Worm (Caenorhabditis elegans): ENCODE data around the gene mbl-1.

Gene mbl-1

ce11 chrX:17055836-17056783, 77.7 kb downstream of the mbl-1 start:
- TF ChIP-seq blmp-1 (tag; optimal IDR thresholded peaks at IDR 0.05) (peak; percentile 21), F16B12.6 (tag; optimal IDR thresholded peaks at IDR 0.05) (no peak), elt-2 (tag; optimal IDR thresholded peaks at IDR 0.05) (peak; percentile 56), ces-1 (GFP tag; optimal IDR thresholded peaks at IDR 0.05) (no peak), nhr-237 (tag; optimal IDR thresholded peaks at IDR 0.05) (no peak), ama-1 (optimal IDR thresholded peaks at IDR 0.05) (no peak), lin-39 (tag; optimal IDR thresholded peaks at IDR 0.05) (no peak), mep-1 (tag; optimal IDR thresholded peaks at IDR 0.05) (no peak), nhr-85 (tag) (peak; percentile 78), snpc-4 (tag; optimal IDR thresholded peaks at IDR 0.05) (peak; percentile 30), mef-2 (tag; optimal IDR thresholded peaks at IDR 0.05) (no peak), nhr-71 (tag; optimal IDR thresholded peaks at IDR 0.05) (peak; percentile 20), lin-14 (GFP tag; optimal IDR thresholded peaks at IDR 0.05) (peak; percentile 41)

- peak in 1 of 6 experiments; percentile 6 for TF ChIP-seq elt-3 (tag; optimal IDR thresholded peaks at IDR 0.05)
- no peak for TF ChIP-seq elt-2 (tag; optimal IDR thresholded peaks at IDR 0.05)
- TF ChIP-seq irx-1 (tag; optimal IDR thresholded peaks at IDR 0.05) = no peak
- TF ChIP-seq xbp-1 (tag; optimal IDR thresholded peaks at IDR 0.05) = no peak
- TF ChIP-seq egl-27 (tag; optimal IDR thresholded peaks at IDR 0.05) = no peak
- peak in 1 of 2 experiments; percentile 48 for TF ChIP-seq lin-35 (GFP tag; optimal IDR thresholded peaks at IDR 0.05)
- no peak for TF ChIP-seq unc-98 (GFP tag; IDR thresholded peaks at IDR 0.05)
- TF ChIP-seq sox-4 (tag; optimal IDR thresholded peaks at IDR 0.05) = no peak
- no peak for TF ChIP-seq lir-3 (tag; optimal IDR thresholded peaks at IDR 0.05; ENCODE audit: poor library complexity)
- no peak for TF ChIP-seq snpc-4 (tag; optimal IDR thresholded peaks at IDR 0.05)
- no peak for TF ChIP-seq mep-1 (tag; optimal IDR thresholded peaks at IDR 0.05)
- TF ChIP-seq aha-1 (tag; optimal IDR thresholded peaks at IDR 0.05) = no peak
- TF ChIP-seq nhr-28 (tag; optimal IDR thresholded peaks at IDR 0.05) = no peak
- no peak for TF ChIP-seq pax-3 (tag; optimal IDR thresholded peaks at IDR 0.05)
- TF ChIP-seq ceh-63 (GFP tag; optimal IDR thresholded peaks at IDR 0.05) = no peak
- peak; percentile 33 for TF ChIP-seq rnt-1 (tag; optimal IDR thresholded peaks at IDR 0.05)
- TF ChIP-seq pqm-1 (tag; optimal IDR thresholded peaks at IDR 0.05) = no peak
- TF ChIP-seq ztf-11 (tag; optimal IDR thresholded peaks at IDR 0.05) = no peak
- peak; percentile 19 for TF ChIP-seq blmp-1 (tag; optimal IDR thresholded peaks at IDR 0.05)
- TF ChIP-seq mdl-1 (tag; optimal IDR thresholded peaks at IDR 0.05) = peak in 1 of 2 experiments; percentile 55
- no peak for TF ChIP-seq fkh-8 (tag; optimal IDR thresholded peaks at IDR 0.05)
- TF ChIP-seq lsy-2 (tag; optimal IDR thresholded peaks at IDR 0.05) = peak in 1 of 2 experiments; percentile 20
- no peak for TF ChIP-seq lin-13 (GFP tag; optimal IDR thresholded peaks at IDR 0.05)
- TF ChIP-seq egl-13 (tag; optimal IDR thresholded peaks at IDR 0.05) = no peak
- no peak for TF ChIP-seq ztf-4 (tag; optimal IDR thresholded peaks at IDR 0.05)
- TF ChIP-seq zag-1 (tag; optimal IDR thresholded peaks at IDR 0.05) = no peak
- no peak for TF ChIP-seq grh-1 (GFP tag; IDR thresholded peaks at IDR 0.05)
- no peak for TF ChIP-seq efl-1 (optimal IDR thresholded peaks at IDR 0.05)
- TF ChIP-seq efl-1 (GFP tag; optimal IDR thresholded peaks at IDR 0.05 in 1 of 2) = no peak
- TF ChIP-seq pag-3 (tag; optimal IDR thresholded peaks at IDR 0.05; ENCODE audit: borderline replicate concordance, insufficient read depth) = no peak
- peak; percentile 46 for TF ChIP-seq nhr-71 (tag; optimal IDR thresholded peaks at IDR 0.05)
- peak; percentile 71 for TF ChIP-seq nhr-85 (tag)
- TF ChIP-seq C04F5.9 (tag; optimal IDR thresholded peaks at IDR 0.05) = no peak
- no peak for TF ChIP-seq ceh-8 (GFP tag; optimal IDR thresholded peaks at IDR 0.05)
- TF ChIP-seq isw-1 (GFP tag; IDR thresholded peaks at IDR 0.05) = no peak
- TF ChIP-seq nhr-76 (tag; optimal IDR thresholded peaks at IDR 0.05) = no peak
- TF ChIP-seq tlp-1 (tag; optimal IDR thresholded peaks at IDR 0.05) = no peak
- no peak for TF ChIP-seq F16B12.6 (tag; optimal IDR thresholded peaks at IDR 0.05)
- no peak for TF ChIP-seq tbx-2 (tag; optimal IDR thresholded peaks at IDR 0.05)
- TF ChIP-seq ces-1 (GFP tag; optimal IDR thresholded peaks at IDR 0.05) = no peak
- TF ChIP-seq Y116A8C.19 (tag; optimal IDR thresholded peaks at IDR 0.05; ENCODE audit: borderline replicate concordance) = no peak
- no peak for TF ChIP-seq mef-2 (tag; optimal IDR thresholded peaks at IDR 0.05)
- TF ChIP-seq unc-62 (GFP tag; optimal IDR thresholded peaks at IDR 0.05) = no peak
- TF ChIP-seq ceh-90 (tag; optimal IDR thresholded peaks at IDR 0.05) = no peak
- TF ChIP-seq C16A3.4 (tag; optimal IDR thresholded peaks at IDR 0.05) = no peak
Measured at ce11 chrX:17058340-17058739, 79.9 kb downstream of the mbl-1 start.
